Worm (Caenorhabditis elegans) whole organism, midembryonic: ENCODE data around the gene prp-40.

Experiments used
- cog-1 ChIP-seq: sonication (generic microtip); optimal IDR thresholded peaks from 2 replicates; lab custom pipeline; 2016; ENCODE audit warnings: missing genetic modification characterization, missing compliant biosample characterization
- flt-1 ChIP-seq: fragments of 200-800 bp; sonication (Bioruptor generic); IDR thresholded peaks from 2 replicates; pipeline ENCODE4 v1.3.6; 2022; ENCODE audit warnings: missing genetic modification characterization, missing compliant biosample characterization
- klf-2 ChIP-seq: fragments of 200-800 bp; sonication (Bioruptor generic); conservative IDR thresholded peaks from 2 replicates; pipeline ENCODE4 v1.3.6; 2022; ENCODE audit warnings: missing genetic modification reagents, missing genetic modification characterization, missing compliant biosample characterization
- med-1 ChIP-seq: sonication (generic microtip); optimal IDR thresholded peaks from 2 replicates; lab custom pipeline; 2017; ENCODE audit warnings: missing genetic modification characterization, mild to moderate bottlenecking, missing compliant biosample characterization, antibody characterized with exemption, missing genetic modification reagents; ENCODE audit not compliant: insufficient read depth
- ref-1 ChIP-seq: fragments of 200-800 bp; sonication (Bioruptor generic); conservative IDR thresholded peaks from 2 replicates; pipeline ENCODE4 v1.3.6; 2022; ENCODE audit warnings: missing genetic modification reagents, missing genetic modification characterization, missing compliant biosample characterization
- ztf-23 ChIP-seq: fragments of 200-800 bp; sonication (Bioruptor generic); IDR thresholded peaks from 2 replicates; pipeline ENCODE4 v1.3.6; 2022; ENCODE audit warnings: missing genetic modification reagents, missing genetic modification characterization, missing compliant biosample characterization
- ztf-29 ChIP-seq: fragments of 200-800 bp; sonication (Bioruptor generic); IDR thresholded peaks from 2 replicates; pipeline ENCODE4 v1.3.6; 2022; ENCODE audit warnings: missing genetic modification reagents, missing genetic modification characterization, missing compliant biosample characterization

DNA sequence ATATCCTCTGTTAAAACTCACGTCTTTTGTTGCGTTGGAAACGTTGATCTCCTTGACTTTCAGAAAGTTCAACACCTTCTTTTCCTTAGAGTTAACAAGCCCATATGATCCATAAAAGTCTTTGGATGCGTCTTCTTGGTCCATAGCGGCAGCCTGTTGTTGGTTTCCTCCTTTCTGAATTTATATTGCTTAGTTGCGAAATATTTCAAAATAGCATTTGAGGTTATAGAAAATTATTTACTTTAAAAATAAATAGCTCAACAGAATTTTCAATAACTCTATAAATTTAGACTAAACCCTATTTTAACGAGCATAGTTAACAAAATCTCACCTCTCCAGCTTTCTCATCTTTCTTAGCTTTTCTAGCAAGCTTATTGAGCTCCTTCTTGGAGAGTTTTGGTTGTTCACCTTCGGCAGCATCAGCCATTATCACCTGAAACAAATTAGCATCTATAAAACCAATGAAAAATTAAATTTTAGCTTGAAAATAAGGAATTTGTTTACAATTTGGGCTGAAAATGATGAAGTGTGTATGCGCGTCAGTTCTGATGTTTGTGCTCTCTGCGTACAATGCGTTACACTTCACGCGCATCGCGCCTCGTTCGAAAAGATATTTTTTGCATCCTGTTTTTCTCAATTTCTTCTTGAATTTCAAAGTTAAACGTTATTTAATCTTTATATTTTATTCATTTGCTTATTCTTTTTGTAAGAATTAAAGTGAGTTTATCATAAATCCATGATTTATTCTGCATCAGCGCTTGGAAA is 30.9 kb upstream of the prp-40 start, which contains the start of the genes dars-1 and ctr-9:
- no peak for TF ChIP-seq ztf-29
- no peak for TF ChIP-seq cog-1 (tag; lab: Kevin White, UChicago)
- TF ChIP-seq ztf-23 (GFP tag; lab: Robert Waterston, UW), result no peak
- TF ChIP-seq flt-1, result no peak
- TF ChIP-seq ref-1, result no peak
- TF ChIP-seq klf-2 (GFP tag; lab: Robert Waterston, UW), result no peak
- TF ChIP-seq med-1 (GFP tag; lab: Kevin White, UChicago), result no peak
